Worm (Caenorhabditis elegans): ENCODE results near the gene C13F10.7.

ce11 chrV:7237094-7237132 lies 13.9 kb upstream of the C13F10.7 start, which contains the start of gene hpo-9:
- TF ChIP-seq elt-3 (tag; optimal IDR thresholded peaks at IDR 0.05) (no peak), blmp-1 (tag; optimal IDR thresholded peaks at IDR 0.05) (no peak), nhr-12 (tag; optimal IDR thresholded peaks at IDR 0.05) (no peak), pha-4 (tag; optimal IDR thresholded peaks at IDR 0.05) (no peak)
